ENCODE assay signal across 3 fruit fly cellular contexts in genomic region chr3R:6914396-6914795, dm6.
A peak's percentile ranks its signal among the peaks of the same experiment; 100 is the strongest.
TF ChIP-seq lines count a peak whose summit lies in the region.

No protein-coding gene starts in this region.

TF ChIP-seq in whole organism, embryonic, 481 proteins besides CTCF, POLR2A, EP300 and RAD21 (continued from another document and continues in another):
- TF ChIP-seq CG11723 (GFP tag; optimal IDR thresholded peaks at IDR 0.05; lab: Kevin White, UChicago) (peak; percentile 25), Dref (GFP tag; IDR thresholded peaks at IDR 0.05; lab: Robert Waterston, UW) (no peak), pan (optimal IDR thresholded peaks at IDR 0.05; lab: Kevin White, UChicago) (no peak), pan (GFP tag; optimal IDR thresholded peaks at IDR 0.05 in 1 of 2, IDR thresholded peaks at IDR 0.05 in 1 of 2) (peak in 1 of 2 experiments; percentile 67), CG13424 (tag; optimal IDR thresholded peaks at IDR 0.05; lab: Kevin White, UChicago) (peak; percentile 66), ewg (GFP tag; optimal IDR thresholded peaks at IDR 0.05; lab: Kevin White, UChicago) (peak; percentile 9), Trl (optimal IDR thresholded peaks at IDR 0.05; lab: Kevin White, UChicago) (no peak), Trl (GFP tag; optimal IDR thresholded peaks at IDR 0.05; lab: Kevin White, UChicago) (peak; percentile 84), CG14014 (GFP tag; IDR thresholded peaks at IDR 0.05; lab: Robert Waterston, UW) (peak; percentile 58; the same call in 1 of the 2 replicates), PHDP (tag; optimal IDR thresholded peaks at IDR 0.05; lab: Kevin White, UChicago) (peak; percentile 43), gsb (GFP tag; IDR thresholded peaks at IDR 0.05; lab: Robert Waterston, UW) (no peak), Oli (tag; optimal IDR thresholded peaks at IDR 0.05; lab: Kevin White, UChicago) (peak; percentile 63), CG14965 (GFP tag; optimal IDR thresholded peaks at IDR 0.05; lab: Kevin White, UChicago; ENCODE audit: borderline replicate concordance) (peak; percentile 13), CkIIα-i1 (GFP tag; IDR thresholded peaks at IDR 0.05; lab: Robert Waterston, UW) (no peak), h (optimal IDR thresholded peaks at IDR 0.05; lab: Kevin White, UChicago) (no peak), CG14050 (GFP tag; IDR thresholded peaks at IDR 0.05; lab: Robert Waterston, UW) (no peak), Taf1 (GFP tag; IDR thresholded peaks at IDR 0.05; lab: Robert Waterston, UW) (no peak), row (GFP tag; IDR thresholded peaks at IDR 0.05; lab: Robert Waterston, UW) (peak; percentile 79), CG4328 (GFP tag; optimal IDR thresholded peaks at IDR 0.05; lab: Kevin White, UChicago) (no peak), ara (GFP tag; IDR thresholded peaks at IDR 0.05; lab: Robert Waterston, UW) (peak; percentile 90), Hr39 (optimal IDR thresholded peaks at IDR 0.05; lab: Kevin White, UChicago) (no peak), chn (GFP tag; optimal IDR thresholded peaks at IDR 0.05; lab: Kevin White, UChicago) (peak; percentile 68), usp (GFP tag; optimal IDR thresholded peaks at IDR 0.05; lab: Kevin White, UChicago) (no peak), gro (GFP tag; optimal IDR thresholded peaks at IDR 0.05; lab: Kevin White, UChicago) (peak; percentile 72), pnt (GFP tag; optimal IDR thresholded peaks at IDR 0.05; lab: Kevin White, UChicago) (peak; percentile 74), grn (GFP tag; optimal IDR thresholded peaks at IDR 0.05; lab: Kevin White, UChicago) (no peak), ftz-f1 (GFP tag; optimal IDR thresholded peaks at IDR 0.05; lab: Kevin White, UChicago) (no peak), Eip74EF (GFP tag; optimal IDR thresholded peaks at IDR 0.05; lab: Kevin White, UChicago) (no peak), CG32767 (GFP tag; IDR thresholded peaks at IDR 0.05; lab: Robert Waterston, UW) (no peak; the same call in 1 of the 2 replicates), vnd (GFP tag; IDR thresholded peaks at IDR 0.05; lab: Robert Waterston, UW; ENCODE audit: partially characterized antibody) (no peak), lmd (GFP tag; IDR thresholded peaks at IDR 0.05; lab: Robert Waterston, UW) (peak; percentile 75), CG17186 (GFP tag; optimal IDR thresholded peaks at IDR 0.05; lab: Kevin White, UChicago) (peak; percentile 29), corto (GFP tag; optimal IDR thresholded peaks at IDR 0.05; lab: Kevin White, UChicago) (peak; percentile 81), nom (GFP tag; optimal IDR thresholded peaks at IDR 0.05; lab: Kevin White, UChicago) (peak; percentile 86), kah (GFP tag; optimal IDR thresholded peaks at IDR 0.05; lab: Kevin White, UChicago) (peak; percentile 10), seq (GFP tag; IDR thresholded peaks at IDR 0.05; lab: Robert Waterston, UW) (no peak), exex (tag; optimal IDR thresholded peaks at IDR 0.05; lab: Kevin White, UChicago) (peak; percentile 11), Hmx (GFP tag; optimal IDR thresholded peaks at IDR 0.05; lab: Kevin White, UChicago) (no peak), Antp (GFP tag; optimal IDR thresholded peaks at IDR 0.05; lab: Kevin White, UChicago) (peak; percentile 81), CG1529 (GFP tag; optimal IDR thresholded peaks at IDR 0.05; lab: Kevin White, UChicago) (peak; percentile 37), Opbp (GFP tag; IDR thresholded peaks at IDR 0.05; lab: Robert Waterston, UW; ENCODE audit: partially characterized antibody) (no peak), pita (GFP tag; optimal IDR thresholded peaks at IDR 0.05; lab: Kevin White, UChicago) (no peak), tup (GFP tag; optimal IDR thresholded peaks at IDR 0.05; lab: Kevin White, UChicago) (peak; percentile 38), otp (GFP tag; IDR thresholded peaks at IDR 0.05; lab: Robert Waterston, UW) (0 out of 3 replicates have a peak, but pooled peaks have one; percentile 55)

TF ChIP-seq in whole organism, prepupa, 60 proteins besides CTCF, POLR2A, EP300 and RAD21 (continued from another document):
- TF ChIP-seq Ets21C (GFP tag; optimal IDR thresholded peaks at IDR 0.05; lab: Kevin White, UChicago) (peak; percentile 84), dac (GFP tag; optimal IDR thresholded peaks at IDR 0.05; lab: Kevin White, UChicago) (no peak), CG32006 (GFP tag; optimal IDR thresholded peaks at IDR 0.05; lab: Kevin White, UChicago) (peak; percentile 42), vri (GFP tag; optimal IDR thresholded peaks at IDR 0.05; lab: Kevin White, UChicago) (peak; percentile 90), Sox102F (GFP tag; optimal IDR thresholded peaks at IDR 0.05; lab: Kevin White, UChicago) (peak; percentile 89), CG8319 (GFP tag; optimal IDR thresholded peaks at IDR 0.05; lab: Kevin White, UChicago) (peak; percentile 85), salr (GFP tag; optimal IDR thresholded peaks at IDR 0.05; lab: Kevin White, UChicago) (peak; percentile 44 to 80), esn (GFP tag; optimal IDR thresholded peaks at IDR 0.05; lab: Kevin White, UChicago) (peak; percentile 93), CG10669 (GFP tag; optimal IDR thresholded peaks at IDR 0.05; lab: Kevin White, UChicago) (peak; percentile 93), achi (GFP tag; optimal IDR thresholded peaks at IDR 0.05; lab: Kevin White, UChicago) (peak; percentile 83), eg (GFP tag; IDR thresholded peaks at IDR 0.05; lab: Robert Waterston, UW) (0 out of 3 replicates have a peak, but pooled peaks have one; percentile 34), OdsH (GFP tag; optimal IDR thresholded peaks at IDR 0.05; lab: Kevin White, UChicago) (peak; percentile 82), CG15336 (GFP tag; IDR thresholded peaks at IDR 0.05; lab: Robert Waterston, UW) (no peak), CG1621 (tag; optimal IDR thresholded peaks at IDR 0.05; lab: Kevin White, UChicago) (peak; percentile 90), CG6808 (GFP tag; optimal IDR thresholded peaks at IDR 0.05; lab: Kevin White, UChicago) (peak; percentile 93), topi (GFP tag; optimal IDR thresholded peaks at IDR 0.05; lab: Kevin White, UChicago) (peak; percentile 94), Ets96B (tag; optimal IDR thresholded peaks at IDR 0.05; lab: Kevin White, UChicago) (peak; percentile 92), CG34406 (GFP tag; optimal IDR thresholded peaks at IDR 0.05; lab: Kevin White, UChicago) (peak; percentile 79), Smox (GFP tag; optimal IDR thresholded peaks at IDR 0.05; lab: Kevin White, UChicago) (peak; percentile 88), Eip93F (GFP tag; optimal IDR thresholded peaks at IDR 0.05; lab: Kevin White, UChicago) (peak; percentile 89), CG11902 (GFP tag; optimal IDR thresholded peaks at IDR 0.05; lab: Kevin White, UChicago) (peak; percentile 82), fd59A (GFP tag; optimal IDR thresholded peaks at IDR 0.05; lab: Kevin White, UChicago) (peak; percentile 87), Hr38 (GFP tag; optimal IDR thresholded peaks at IDR 0.05; lab: Kevin White, UChicago) (no peak), fd85E (GFP tag; optimal IDR thresholded peaks at IDR 0.05; lab: Kevin White, UChicago) (peak; percentile 48), CG4318 (GFP tag; optimal IDR thresholded peaks at IDR 0.05; lab: Kevin White, UChicago) (no peak), net (GFP tag; optimal IDR thresholded peaks at IDR 0.05; lab: Kevin White, UChicago) (peak; percentile 71), CG7368 (GFP tag; optimal IDR thresholded peaks at IDR 0.05; lab: Kevin White, UChicago) (peak; percentile 84), pdm3 (GFP tag; optimal IDR thresholded peaks at IDR 0.05; lab: Kevin White, UChicago) (peak; percentile 84), Met (GFP tag; optimal IDR thresholded peaks at IDR 0.05; lab: Kevin White, UChicago) (peak; percentile 90), CG16779 (tag; optimal IDR thresholded peaks at IDR 0.05; lab: Kevin White, UChicago) (peak; percentile 80), CG6276 (GFP tag; optimal IDR thresholded peaks at IDR 0.05; lab: Kevin White, UChicago) (peak; percentile 21), ss (GFP tag; optimal IDR thresholded peaks at IDR 0.05; lab: Kevin White, UChicago) (peak; percentile 89 to 94), Sox15 (GFP tag; optimal IDR thresholded peaks at IDR 0.05; lab: Kevin White, UChicago) (peak; percentile 68), CG31627 (GFP tag; optimal IDR thresholded peaks at IDR 0.05; lab: Kevin White, UChicago) (peak; percentile 89), CG3032 (tag; optimal IDR thresholded peaks at IDR 0.05; lab: Kevin White, UChicago) (peak; percentile 94), CG3919 (GFP tag; optimal IDR thresholded peaks at IDR 0.05; lab: Kevin White, UChicago) (peak; percentile 93), Eip75B (GFP tag; optimal IDR thresholded peaks at IDR 0.05; lab: Kevin White, UChicago) (peak; percentile 94)

TF ChIP-seq in whole organism, wandering third instar larva, 38 proteins besides CTCF, POLR2A, EP300 and RAD21 (continued from another document):
- peak; percentile 95 for TF ChIP-seq HLH106 (tag; optimal IDR thresholded peaks at IDR 0.05; lab: Kevin White, UChicago)
- peak; percentile 90 for TF ChIP-seq rgr (GFP tag; optimal IDR thresholded peaks at IDR 0.05; lab: Kevin White, UChicago)
- TF ChIP-seq lola (GFP tag; optimal IDR thresholded peaks at IDR 0.05; lab: Kevin White, UChicago) = no peak
- peak; percentile 91 for TF ChIP-seq ey (GFP tag; optimal IDR thresholded peaks at IDR 0.05; lab: Kevin White, UChicago)
- TF ChIP-seq fru (GFP tag; optimal IDR thresholded peaks at IDR 0.05; lab: Kevin White, UChicago) = peak; percentile 96
- TF ChIP-seq Hr83 (GFP tag; optimal IDR thresholded peaks at IDR 0.05; lab: Kevin White, UChicago; ENCODE audit: poor library complexity, severe bottlenecking) = peak; percentile 41
- peak; percentile 38 for TF ChIP-seq GATAd (GFP tag; optimal IDR thresholded peaks at IDR 0.05; lab: Kevin White, UChicago)
